Worm (Caenorhabditis elegans): ENCODE measurements around the gene W02H5.2.

- TF ChIP-seq tbx-2 (tag; optimal IDR thresholded peaks at IDR 0.05): no peak
- TF ChIP-seq rnt-1 (tag; optimal IDR thresholded peaks at IDR 0.05): no peak
- TF ChIP-seq K09A11.1 (tag; optimal IDR thresholded peaks at IDR 0.05; ENCODE audit: insufficient read depth): no peak
- no peak for TF ChIP-seq unc-3 (GFP tag; conservative IDR thresholded peaks at IDR 0.05)
- TF ChIP-seq unc-3 (tag; optimal IDR thresholded peaks at IDR 0.05): no peak
- no peak for TF ChIP-seq ztf-16 (tag; optimal IDR thresholded peaks at IDR 0.05)
Measured at ce11 chrV:2608352-2608751, 30.8 kb upstream of the W02H5.2 start, which contains the start of gene acr-17.
